Worm (Caenorhabditis elegans) whole organism, L3 larva: ENCODE results near the gene R04F11.2.

Experiments
- aly-2 ChIP-seq: fragments of 150-350 bp; optimal IDR thresholded peaks from 2 replicates; lab custom pipeline; 2014; ENCODE audit warnings: missing biosample characterization, missing genetic modification characterization
- ama-1 ChIP-seq: fragments of 150-350 bp; optimal IDR thresholded peaks from 2 replicates; lab custom pipeline; 2018
- ceh-82 ChIP-seq: fragments of 150-350 bp; optimal IDR thresholded peaks from 2 replicates; lab custom pipeline; 2014; ENCODE audit warnings: missing biosample characterization, missing genetic modification characterization
- ceh-9 ChIP-seq: sonication (generic microtip); optimal IDR thresholded peaks from 2 replicates; lab custom pipeline; 2018; ENCODE audit warnings: missing biosample characterization, missing genetic modification characterization
- fos-1 ChIP-seq: fragments of 150-350 bp; optimal IDR thresholded peaks from 2 replicates; lab custom pipeline; 2014; ENCODE audit warnings: missing biosample characterization, missing genetic modification characterization
- hmg-11 ChIP-seq: sonication (generic microtip); optimal IDR thresholded peaks from 2 replicates; lab custom pipeline; 2016; ENCODE audit warnings: missing genetic modification characterization, missing compliant biosample characterization
- nhr-11 ChIP-seq: fragments of 150-350 bp; optimal IDR thresholded peaks from 2 replicates; lab custom pipeline; 2014; ENCODE audit warnings: missing biosample characterization, missing genetic modification characterization
- nhr-12 ChIP-seq: fragments of 150-350 bp; optimal IDR thresholded peaks from 2 replicates; lab custom pipeline; 2014; ENCODE audit warnings: missing biosample characterization, missing genetic modification characterization
- nhr-237 ChIP-seq: fragments of 150-350 bp; optimal IDR thresholded peaks from 2 replicates; lab custom pipeline; 2014; ENCODE audit warnings: missing biosample characterization, missing genetic modification characterization
- skn-1 ChIP-seq: fragments of 150-350 bp; optimal IDR thresholded peaks from 2 replicates; lab custom pipeline; 2014; ENCODE audit warnings: missing biosample characterization, missing genetic modification characterization
- tbx-2 ChIP-seq: sonication (generic microtip); optimal IDR thresholded peaks from 2 replicates; lab custom pipeline; 2016; ENCODE audit warnings: mild to moderate bottlenecking, missing genetic modification characterization, missing compliant biosample characterization

DNA sequence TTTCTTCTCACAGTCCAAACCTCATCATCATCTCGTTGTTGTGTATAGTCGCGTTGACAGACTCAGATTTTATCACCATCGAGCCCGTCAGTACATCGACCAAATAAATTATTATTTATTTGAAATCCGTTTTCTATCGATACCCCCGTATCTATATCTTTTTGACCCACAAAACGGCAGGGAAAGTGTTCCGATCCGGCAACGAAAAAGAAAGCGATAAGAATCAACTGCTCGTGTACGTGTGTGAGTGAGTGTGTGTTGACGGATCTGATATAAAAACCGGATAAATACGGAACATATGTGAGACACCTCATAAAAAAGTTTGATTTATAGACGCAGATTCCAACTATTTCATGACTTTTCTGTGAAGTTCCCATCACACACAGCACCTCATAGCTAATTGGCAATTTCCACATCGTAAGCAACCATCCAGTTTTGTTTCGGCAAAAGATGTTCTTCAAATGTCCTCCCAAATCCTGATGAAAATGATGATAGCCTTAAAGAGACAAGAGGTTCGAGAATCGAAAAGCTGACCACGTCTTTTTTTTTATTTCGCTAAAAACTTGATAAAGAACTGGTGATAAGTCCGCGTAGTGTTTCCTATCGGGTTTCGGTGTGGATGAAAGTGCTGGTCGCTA is 36.1 kb downstream of the R04F11.2 start:
- no peak for TF ChIP-seq ceh-9 (tag; lab: Kevin White, UChicago)
- TF ChIP-seq hmg-11 (tag; lab: Kevin White, UChicago) = no peak
- TF ChIP-seq ceh-82 = no peak
- TF ChIP-seq skn-1 (tag; lab: Kevin White, UChicago) = no peak
- TF ChIP-seq nhr-12 (tag; lab: Kevin White, UChicago) = no peak
- TF ChIP-seq ama-1 = peak; percentile 76
- no peak for TF ChIP-seq nhr-11 (tag; lab: Kevin White, UChicago)
- peak; percentile 11 for TF ChIP-seq tbx-2 (tag; lab: Kevin White, UChicago)
- no peak for TF ChIP-seq fos-1 (tag; lab: Kevin White, UChicago)
- TF ChIP-seq aly-2 (tag; lab: Kevin White, UChicago) = peak; percentile 62
- TF ChIP-seq nhr-237 (tag; lab: Kevin White, UChicago) = no peak
